Worm (Caenorhabditis elegans) whole organism, L1 larva: ENCODE measurements around the gene Y110A2AL.10.

Experiments used
- C04F5.9 ChIP-seq: sonication (generic microtip); optimal IDR thresholded peaks from 2 replicates; lab custom pipeline; 2016; ENCODE audit warnings: missing genetic modification characterization, missing compliant biosample characterization
- C16A3.4 ChIP-seq: fragments of 150-350 bp; optimal IDR thresholded peaks from 2 replicates; lab custom pipeline; 2014; ENCODE audit warnings: missing biosample characterization, missing genetic modification characterization
- C34B4.2 ChIP-seq: sonication (generic microtip); optimal IDR thresholded peaks from 2 replicates; lab custom pipeline; 2017; ENCODE audit warnings: mild to moderate bottlenecking, missing genetic modification characterization, missing compliant biosample characterization
- Y116A8C.19 ChIP-seq: sonication (generic microtip); optimal IDR thresholded peaks from 2 replicates; lab custom pipeline; 2016; ENCODE audit warnings: missing compliant biosample characterization, missing genetic modification characterization, borderline replicate concordance
- aha-1 ChIP-seq: fragments of 150-350 bp; optimal IDR thresholded peaks from 2 replicates; lab custom pipeline; 2014; ENCODE audit warnings: missing biosample characterization, missing genetic modification characterization
- aly-2 ChIP-seq: fragments of 150-350 bp; optimal IDR thresholded peaks from 2 replicates; lab custom pipeline; 2014; ENCODE audit warnings: missing biosample characterization, missing genetic modification characterization
- ama-1 ChIP-seq: fragments of 150-350 bp; optimal IDR thresholded peaks from 2 replicates; lab custom pipeline; 2014
- ceh-63 ChIP-seq: fragments of 200-800 bp; sonication (Bioruptor generic); optimal IDR thresholded peaks from 2 replicates; lab custom pipeline; 2018; ENCODE audit warnings: mild to moderate bottlenecking, missing genetic modification characterization, missing compliant biosample characterization
- ceh-82 ChIP-seq, 3 experiments: fragments of 150-350 bp in 1 of 3; sonication (generic microtip) in 2 of 3; optimal IDR thresholded peaks; 2 replicates each; lab custom pipeline; 2014 to 2017; ENCODE audit warnings: missing biosample characterization in 3 of 3, missing genetic modification characterization in 3 of 3
- ceh-88 ChIP-seq: fragments of 200-800 bp; sonication (Bioruptor generic); IDR thresholded peaks from 2 replicates; pipeline ENCODE4 v1.3.6; 2022; ENCODE audit warnings: missing genetic modification characterization, missing compliant biosample characterization
- dpl-1 ChIP-seq, 3 experiments: fragments of 150-350 bp in 2 of 3; sonication (generic microtip) in 1 of 3; optimal IDR thresholded peaks; 2 replicates each; lab custom pipeline; 2014 to 2017; ENCODE audit warnings: missing biosample characterization in 3 of 3, missing genetic modification characterization in 3 of 3, missing genetic modification reagents in 3 of 3
- efl-1 ChIP-seq, 4 experiments: fragments of 150-350 bp; optimal IDR thresholded peaks in 3 of 4; peaks in 1 of 4; 1 replicate in 1 of 4; 2 replicates in 3 of 4; lab custom pipeline; 2014; ENCODE audit warnings: missing biosample characterization in 2 of 4, missing genetic modification characterization in 2 of 4, missing genetic modification reagents in 2 of 4
- egl-13 ChIP-seq: sonication (generic microtip); optimal IDR thresholded peaks from 2 replicates; lab custom pipeline; 2016; ENCODE audit warnings: missing genotype, missing genetic modification reagents, missing genetic modification characterization, missing compliant biosample characterization
- egl-27 ChIP-seq, 2 experiments: fragments of 150-350 bp in 1 of 2; sonication (generic microtip); optimal IDR thresholded peaks; 3 replicates each; lab custom pipeline; 2017 to 2018; ENCODE audit warnings: missing biosample characterization in 2 of 2, missing genetic modification characterization in 2 of 2, missing genetic modification reagents in 2 of 2
- elt-2 ChIP-seq: sonication (generic microtip); optimal IDR thresholded peaks from 2 replicates; lab custom pipeline; 2016; ENCODE audit warnings: missing genetic modification characterization, mild to moderate bottlenecking, inconsistent platforms, missing compliant biosample characterization, missing genetic modification reagents
- elt-3 ChIP-seq, 6 experiments: fragments of 150-350 bp in 1 of 6; sonication (generic microtip); optimal IDR thresholded peaks; 2 replicates each; lab custom pipeline; 2017 to 2018; ENCODE audit warnings: missing biosample characterization in 6 of 6, missing genetic modification characterization in 6 of 6, inconsistent platforms in 1 of 6
- fkh-4 ChIP-seq: sonication (generic microtip); optimal IDR thresholded peaks from 2 replicates; lab custom pipeline; 2016; ENCODE audit warnings: missing compliant biosample characterization, missing genetic modification characterization, borderline replicate concordance
- hpl-2 ChIP-seq: fragments of 150-350 bp; optimal IDR thresholded peaks from 2 replicates; lab custom pipeline; 2014; ENCODE audit warnings: missing biosample characterization, missing genetic modification reagents, missing genetic modification characterization
- irx-1 ChIP-seq: sonication (generic microtip); optimal IDR thresholded peaks from 2 replicates; lab custom pipeline; 2016; ENCODE audit warnings: missing genetic modification characterization, missing compliant biosample characterization
- jun-1 ChIP-seq: fragments of 150-350 bp; optimal IDR thresholded peaks from 2 replicates; lab custom pipeline; 2014; ENCODE audit warnings: missing biosample characterization, missing genetic modification reagents, missing genetic modification characterization
- lin-13 ChIP-seq: fragments of 150-350 bp; optimal IDR thresholded peaks from 2 replicates; lab custom pipeline; 2014; ENCODE audit warnings: missing biosample characterization, missing genetic modification reagents, missing genetic modification characterization
- lin-14 ChIP-seq: fragments of 200-800 bp; sonication (Bioruptor generic); optimal IDR thresholded peaks from 2 replicates; lab custom pipeline; 2018; ENCODE audit warnings: mild to moderate bottlenecking, missing genetic modification characterization, moderate library complexity, missing compliant biosample characterization
- lin-35 ChIP-seq, 2 experiments: fragments of 150-350 bp; optimal IDR thresholded peaks; 2 replicates each; lab custom pipeline; 2014; ENCODE audit warnings: missing biosample characterization in 2 of 2, missing genetic modification characterization in 2 of 2, missing genetic modification reagents in 2 of 2
- lin-39 ChIP-seq: fragments of 150-350 bp; optimal IDR thresholded peaks from 2 replicates; lab custom pipeline; 2014; ENCODE audit warnings: missing biosample characterization, missing genetic modification reagents, missing genetic modification characterization
- lir-3 ChIP-seq: sonication (generic microtip); optimal IDR thresholded peaks from 2 replicates; lab custom pipeline; 2016; ENCODE audit warnings: mild to moderate bottlenecking, missing genetic modification characterization, moderate library complexity, missing compliant biosample characterization; ENCODE audit not compliant: poor library complexity
- lsy-2 ChIP-seq, 2 experiments: fragments of 150-350 bp; optimal IDR thresholded peaks; 2 replicates each; lab custom pipeline; 2014; ENCODE audit warnings: missing biosample characterization in 2 of 2, missing genetic modification characterization in 2 of 2
- mab-9 ChIP-seq: fragments of 200-800 bp; sonication (Bioruptor generic); IDR thresholded peaks from 2 replicates; pipeline ENCODE4 v1.3.6; 2022; ENCODE audit warnings: missing genetic modification reagents, missing genetic modification characterization, missing compliant biosample characterization
- mdl-1 ChIP-seq, 2 experiments: fragments of 150-350 bp; optimal IDR thresholded peaks; 2 replicates each; lab custom pipeline; 2014 to 2017; ENCODE audit warnings: missing biosample characterization in 2 of 2, missing genetic modification characterization in 2 of 2, inconsistent platforms in 1 of 2
- mep-1 ChIP-seq: fragments of 150-350 bp; optimal IDR thresholded peaks from 2 replicates; lab custom pipeline; 2014; ENCODE audit warnings: missing biosample characterization, missing genetic modification characterization
- nhr-20 ChIP-seq: sonication (generic microtip); optimal IDR thresholded peaks from 2 replicates; lab custom pipeline; 2016; ENCODE audit warnings: mild to moderate bottlenecking, missing genetic modification characterization, missing compliant biosample characterization
- nhr-237 ChIP-seq: fragments of 150-350 bp; optimal IDR thresholded peaks from 2 replicates; lab custom pipeline; 2014; ENCODE audit warnings: missing biosample characterization, missing genetic modification characterization
- nhr-28 ChIP-seq: fragments of 150-350 bp; optimal IDR thresholded peaks from 2 replicates; lab custom pipeline; 2014; ENCODE audit warnings: missing biosample characterization, missing genetic modification characterization
- nhr-47 ChIP-seq: sonication (generic microtip); optimal IDR thresholded peaks from 2 replicates; lab custom pipeline; 2016; ENCODE audit warnings: mild to moderate bottlenecking, missing genetic modification characterization, moderate library complexity, missing compliant biosample characterization
- nhr-77 ChIP-seq: fragments of 150-350 bp; optimal IDR thresholded peaks from 2 replicates; lab custom pipeline; 2014; ENCODE audit warnings: missing biosample characterization, missing genetic modification characterization
- pag-3 ChIP-seq: sonication (generic microtip); optimal IDR thresholded peaks from 2 replicates; lab custom pipeline; 2017; ENCODE audit warnings: missing genetic modification characterization, mild to moderate bottlenecking, missing compliant biosample characterization, antibody characterized with exemption, borderline replicate concordance; ENCODE audit not compliant: insufficient read depth
- snpc-4 ChIP-seq: fragments of 150-350 bp; optimal IDR thresholded peaks from 2 replicates; lab custom pipeline; 2014; ENCODE audit warnings: missing biosample characterization, missing genetic modification characterization
- snu-23 ChIP-seq: sonication (generic microtip); optimal IDR thresholded peaks from 2 replicates; lab custom pipeline; 2016; ENCODE audit warnings: missing genetic modification characterization, missing compliant biosample characterization
- sptf-1 ChIP-seq: fragments of 150-350 bp; optimal IDR thresholded peaks from 2 replicates; lab custom pipeline; 2014; ENCODE audit warnings: missing biosample characterization, missing genetic modification characterization
- unc-130 ChIP-seq: fragments of 150-350 bp; optimal IDR thresholded peaks from 2 replicates; lab custom pipeline; 2017; ENCODE audit warnings: missing biosample characterization, missing genetic modification characterization, inconsistent platforms
- unc-30 ChIP-seq: sonication (generic microtip); optimal IDR thresholded peaks from 2 replicates; lab custom pipeline; 2017; ENCODE audit warnings: missing biosample characterization, missing genetic modification characterization
- zip-4 ChIP-seq: fragments of 200-800 bp; sonication (Bioruptor generic); optimal IDR thresholded peaks from 2 replicates; lab custom pipeline; 2018; ENCODE audit warnings: mild to moderate bottlenecking, missing genetic modification characterization, moderate library complexity, missing compliant biosample characterization
- ztf-11 ChIP-seq, 2 experiments: sonication (generic microtip); optimal IDR thresholded peaks; 2 replicates each; lab custom pipeline; 2016 to 2017; ENCODE audit warnings: missing genetic modification characterization in 2 of 2, missing biosample characterization in 1 of 2, missing compliant biosample characterization in 1 of 2
- ztf-4 ChIP-seq: fragments of 150-350 bp; optimal IDR thresholded peaks from 2 replicates; lab custom pipeline; 2014; ENCODE audit warnings: missing biosample characterization, missing genetic modification characterization

The Y110A2AL.10 gene

DNA sequence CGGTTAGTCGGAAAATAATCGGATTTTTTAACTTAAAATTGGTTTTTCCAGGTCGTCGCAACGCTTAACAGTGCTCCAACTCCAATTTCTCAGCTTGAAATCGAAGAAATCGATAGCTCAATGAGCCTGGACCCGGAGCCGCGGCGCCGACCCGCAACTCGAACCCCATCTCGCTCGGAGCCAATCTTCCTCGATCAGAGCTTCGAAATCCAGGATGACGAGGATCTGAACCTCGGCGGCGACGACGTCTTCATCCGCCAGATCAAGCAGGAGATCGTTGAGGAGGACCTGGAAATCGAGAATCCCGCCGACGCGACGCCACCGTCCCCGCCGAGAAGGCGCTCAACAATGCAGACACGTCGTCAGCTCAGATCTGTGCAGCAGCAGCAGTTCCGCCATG is 48.5 kb upstream of the Y110A2AL.10 start:
- no peak for TF ChIP-seq elt-3 (tag; optimal IDR thresholded peaks at IDR 0.05; lab: Kevin White, UChicago)
- TF ChIP-seq unc-130 (tag; lab: Kevin White, UChicago): no peak
- TF ChIP-seq lin-35 (GFP tag; optimal IDR thresholded peaks at IDR 0.05; lab: Kevin White, UChicago): no peak
- TF ChIP-seq hpl-2 (GFP tag; lab: Kevin White, UChicago): no peak

DNA sequence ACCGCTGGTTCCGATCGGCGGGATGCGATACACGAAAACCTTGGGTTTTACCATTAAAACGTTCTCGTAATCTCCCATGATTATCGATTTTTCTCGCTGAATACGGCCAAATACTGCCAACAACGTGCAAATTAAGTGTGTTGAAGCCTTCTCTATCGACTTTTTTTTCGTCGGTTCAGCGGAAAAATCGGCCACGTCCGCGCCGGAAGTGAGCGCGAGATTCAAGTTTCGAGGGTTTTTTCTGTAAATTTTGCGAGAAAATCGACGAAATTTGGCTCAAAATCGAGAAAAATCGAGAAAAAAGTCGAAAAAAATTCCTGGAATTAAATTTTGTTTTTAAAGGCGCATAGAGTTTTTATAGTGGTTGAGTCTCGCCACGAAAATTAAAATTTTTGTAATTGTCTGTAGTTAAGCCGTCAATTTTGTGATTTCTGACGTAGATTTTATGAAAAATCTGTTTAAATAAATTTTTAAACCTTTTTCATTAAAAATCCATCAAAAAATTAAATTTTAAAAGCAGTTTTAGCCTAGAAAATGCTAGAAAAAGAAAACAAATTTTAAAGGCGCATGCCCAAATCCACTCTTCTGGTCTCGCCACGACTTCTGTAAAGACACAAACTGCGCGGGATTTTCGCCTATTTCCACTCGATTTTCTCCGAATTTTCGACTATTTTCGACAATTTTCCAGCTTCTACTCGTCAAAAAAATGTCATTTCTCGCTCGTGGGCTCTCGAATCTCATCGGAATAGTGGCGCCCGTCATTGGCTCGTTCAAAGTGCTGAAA is 47.5 kb upstream of the Y110A2AL.10 start, which contains the start of the genes ncap-1 and Y110A2AR.1:
ncap-1 (minus strand) TSS at position 241 of the 784 bp plus-strand sequence.
Y110A2AR.1 (plus strand) TSS at position 637 of the 784 bp plus-strand sequence.
- TF ChIP-seq ceh-82 (tag; optimal IDR thresholded peaks at IDR 0.05; lab: Kevin White, UChicago) (peak in 1 of 3 experiments; percentile 18), snpc-4 (tag; lab: Kevin White, UChicago) (no peak), ztf-4 (tag; lab: Kevin White, UChicago) (no peak), mdl-1 (tag; optimal IDR thresholded peaks at IDR 0.05; lab: Kevin White, UChicago) (no peak), egl-13 (tag; lab: Kevin White, UChicago) (no peak), ztf-11 (tag; optimal IDR thresholded peaks at IDR 0.05; lab: Kevin White, UChicago) (no peak), ceh-88 (GFP tag; lab: Robert Waterston, UW) (no peak), egl-27 (tag; optimal IDR thresholded peaks at IDR 0.05; lab: Kevin White, UChicago) (no peak), mab-9 (GFP tag; lab: Robert Waterston, UW) (no peak), nhr-77 (no peak), jun-1 (tag; lab: Kevin White, UChicago) (no peak), irx-1 (no peak), nhr-237 (tag; lab: Kevin White, UChicago) (no peak), nhr-20 (tag; lab: Kevin White, UChicago) (no peak), lin-35 (GFP tag; optimal IDR thresholded peaks at IDR 0.05; lab: Kevin White, UChicago) (peak; percentile 68 to 88), C04F5.9 (tag; lab: Kevin White, UChicago) (no peak), aha-1 (no peak), dpl-1 (GFP tag; optimal IDR thresholded peaks at IDR 0.05; lab: Kevin White, UChicago) (peak; percentile 49 to 83 (median 74)), pag-3 (no peak), aly-2 (no peak), mep-1 (tag; lab: Kevin White, UChicago) (peak; percentile 1), fkh-4 (no peak), lsy-2 (tag; optimal IDR thresholded peaks at IDR 0.05; lab: Kevin White, UChicago) (peak in 1 of 2 experiments; percentile 13), lir-3 (tag; lab: Kevin White, UChicago) (no peak), ceh-63 (GFP tag; lab: Kevin White, UChicago) (no peak), ama-1 (lab: Kevin White, UChicago) (no peak), elt-2 (tag; lab: Kevin White, UChicago) (no peak), efl-1 (optimal IDR thresholded peaks at IDR 0.05; lab: Kevin White, UChicago) (peak; percentile 37 to 81), efl-1 (GFP tag; optimal IDR thresholded peaks at IDR 0.05 in 1 of 2; lab: Kevin White, UChicago) (peak; percentile 82 to 98)

DNA sequence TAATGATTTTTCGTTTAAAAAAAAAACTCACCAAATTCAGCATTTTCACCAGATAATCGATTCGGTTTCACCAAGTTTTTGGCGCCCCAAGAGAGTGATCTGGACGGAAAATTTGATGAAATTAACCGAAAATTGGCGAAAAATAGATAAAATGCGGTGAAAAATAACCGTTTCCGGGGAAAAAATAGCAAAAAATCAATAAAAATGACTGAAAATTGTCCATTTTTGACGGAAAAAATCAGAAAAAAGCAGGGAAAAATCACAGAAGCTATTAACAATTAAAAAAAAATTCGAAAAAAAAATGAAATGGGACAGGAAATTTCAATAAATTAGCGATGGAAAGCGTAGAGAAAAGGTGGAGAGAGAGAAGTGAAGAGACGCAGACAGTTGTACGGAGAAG is 41.8 kb upstream of the Y110A2AL.10 start, which contains the start of gene ubc-15:
ubc-15 (minus strand) TSS at position 101 of the 400 bp plus-strand sequence.
- no peak for TF ChIP-seq ztf-4 (tag; lab: Kevin White, UChicago)
- no peak for TF ChIP-seq nhr-28 (tag; lab: Kevin White, UChicago)
- TF ChIP-seq ztf-11 (tag; optimal IDR thresholded peaks at IDR 0.05; lab: Kevin White, UChicago): no peak
- no peak for TF ChIP-seq fkh-4
- TF ChIP-seq lin-14: no peak
- TF ChIP-seq lin-13 (GFP tag; lab: Kevin White, UChicago): no peak
- TF ChIP-seq C34B4.2 (tag; lab: Kevin White, UChicago): no peak
- no peak for TF ChIP-seq sptf-1 (tag; lab: Kevin White, UChicago)
- no peak for TF ChIP-seq mep-1 (tag; lab: Kevin White, UChicago)
- TF ChIP-seq zip-4 (GFP tag; lab: Kevin White, UChicago): no peak
- no peak for TF ChIP-seq Y116A8C.19
- TF ChIP-seq jun-1 (tag; lab: Kevin White, UChicago): no peak
- TF ChIP-seq unc-30 (tag; lab: Kevin White, UChicago): no peak
- TF ChIP-seq nhr-47 (tag; lab: Kevin White, UChicago): no peak
- no peak for TF ChIP-seq snu-23
- TF ChIP-seq lin-39 (tag; lab: Kevin White, UChicago): no peak
- no peak for TF ChIP-seq C16A3.4 (tag; lab: Kevin White, UChicago)
- no peak for TF ChIP-seq ama-1 (lab: Kevin White, UChicago)
- TF ChIP-seq C04F5.9 (tag; lab: Kevin White, UChicago): no peak
